Worm (Caenorhabditis elegans) whole organism, L2 larva: Measurements from ENCODE around the gene wago-5.
A peak's percentile ranks its signal among the peaks of the same experiment; 100 is the strongest.

Experiments used
- C34F6.9 ChIP-seq: fragments of 150-350 bp; optimal IDR thresholded peaks from 2 replicates; lab custom pipeline; 2014; ENCODE audit warnings: missing biosample characterization, missing genetic modification characterization
- R02D3.7 ChIP-seq: fragments of 150-350 bp; optimal IDR thresholded peaks from 2 replicates; lab custom pipeline; 2014; ENCODE audit warnings: missing biosample characterization, missing genetic modification characterization
- Y55F3AM.14 ChIP-seq: fragments of 200-800 bp; sonication (Bioruptor generic); optimal IDR thresholded peaks from 2 replicates; lab custom pipeline; 2018; ENCODE audit warnings: mild to moderate bottlenecking, missing genetic modification characterization, missing compliant biosample characterization
- ZK546.5 ChIP-seq: sonication (generic microtip); optimal IDR thresholded peaks from 2 replicates; lab custom pipeline; 2017; ENCODE audit warnings: missing biosample characterization, missing genetic modification characterization
- alr-1 ChIP-seq: fragments of 150-350 bp; optimal IDR thresholded peaks from 2 replicates; lab custom pipeline; 2014; ENCODE audit warnings: missing biosample characterization, missing genetic modification characterization
- blmp-1 ChIP-seq: sonication (generic microtip); optimal IDR thresholded peaks from 2 replicates; lab custom pipeline; 2017; ENCODE audit warnings: missing genetic modification characterization, mild to moderate bottlenecking, missing compliant biosample characterization, antibody characterized with exemption, moderate library complexity; ENCODE audit not compliant: insufficient read depth
- ceh-16 ChIP-seq: fragments of 150-350 bp; optimal IDR thresholded peaks from 2 replicates; lab custom pipeline; 2014; ENCODE audit warnings: missing biosample characterization, missing genetic modification characterization
- ceh-82 ChIP-seq: fragments of 150-350 bp; optimal IDR thresholded peaks from 2 replicates; lab custom pipeline; 2014; ENCODE audit warnings: missing biosample characterization, missing genetic modification characterization
- crh-2 ChIP-seq: sonication (generic microtip); optimal IDR thresholded peaks from 2 replicates; lab custom pipeline; 2017; ENCODE audit warnings: missing biosample characterization, missing genetic modification characterization
- egl-27 ChIP-seq: sonication (generic microtip); optimal IDR thresholded peaks from 3 replicates; lab custom pipeline; 2017; ENCODE audit warnings: missing biosample characterization, missing genetic modification reagents, missing genetic modification characterization
- elt-1 ChIP-seq: fragments of 150-350 bp; optimal IDR thresholded peaks from 2 replicates; lab custom pipeline; 2014; ENCODE audit warnings: missing biosample characterization, missing genetic modification characterization
- elt-3 ChIP-seq: sonication (generic microtip); optimal IDR thresholded peaks from 2 replicates; lab custom pipeline; 2017; ENCODE audit warnings: missing biosample characterization, missing genetic modification characterization
- fos-1 ChIP-seq: fragments of 150-350 bp; optimal IDR thresholded peaks from 2 replicates; lab custom pipeline; 2014; ENCODE audit warnings: missing biosample characterization, missing genetic modification characterization
- gmeb-1 ChIP-seq: fragments of 150-350 bp; optimal IDR thresholded peaks from 2 replicates; lab custom pipeline; 2014; ENCODE audit warnings: missing biosample characterization, missing genetic modification characterization
- lin-11 ChIP-seq: fragments of 150-350 bp; sonication (generic microtip); optimal IDR thresholded peaks from 2 replicates; lab custom pipeline; 2014; ENCODE audit warnings: missing biosample characterization, missing genetic modification characterization, inconsistent platforms, mixed read lengths
- lin-13 ChIP-seq: fragments of 150-350 bp; optimal IDR thresholded peaks from 2 replicates; lab custom pipeline; 2014; ENCODE audit warnings: missing biosample characterization, missing genetic modification reagents, missing genetic modification characterization
- lin-39 ChIP-seq: fragments of 150-350 bp; optimal IDR thresholded peaks from 2 replicates; lab custom pipeline; 2014; ENCODE audit warnings: missing biosample characterization, missing genetic modification reagents, missing genetic modification characterization
- mab-5 ChIP-seq: fragments of 150-350 bp; optimal IDR thresholded peaks from 2 replicates; lab custom pipeline; 2014; ENCODE audit warnings: missing biosample characterization, missing genetic modification characterization
- mdl-1 ChIP-seq, 2 experiments: fragments of 150-350 bp in 1 of 2; sonication (generic microtip) in 1 of 2; optimal IDR thresholded peaks; 2 replicates each; lab custom pipeline; 2017; ENCODE audit warnings: missing biosample characterization in 2 of 2, missing genetic modification characterization in 2 of 2
- nhr-10 ChIP-seq: sonication (generic microtip); optimal IDR thresholded peaks from 2 replicates; lab custom pipeline; 2017; ENCODE audit warnings: missing biosample characterization, missing genetic modification characterization
- nhr-11 ChIP-seq: fragments of 150-350 bp; optimal IDR thresholded peaks from 2 replicates; lab custom pipeline; 2014; ENCODE audit warnings: missing biosample characterization, missing genetic modification characterization
- nhr-129 ChIP-seq: fragments of 150-350 bp; optimal IDR thresholded peaks from 2 replicates; lab custom pipeline; 2014; ENCODE audit warnings: missing biosample characterization, missing genetic modification characterization
- nhr-21 ChIP-seq: fragments of 150-350 bp; optimal IDR thresholded peaks from 2 replicates; lab custom pipeline; 2014; ENCODE audit warnings: missing biosample characterization, missing genetic modification characterization
- nhr-23 ChIP-seq: fragments of 150-350 bp; optimal IDR thresholded peaks from 2 replicates; lab custom pipeline; 2014; ENCODE audit warnings: missing biosample characterization, missing genetic modification reagents, missing genetic modification characterization
- nhr-237 ChIP-seq: fragments of 150-350 bp; optimal IDR thresholded peaks from 2 replicates; lab custom pipeline; 2014; ENCODE audit warnings: missing biosample characterization, missing genetic modification characterization
- nhr-6 ChIP-seq: fragments of 150-350 bp; optimal IDR thresholded peaks from 2 replicates; lab custom pipeline; 2014; ENCODE audit warnings: missing biosample characterization, missing genetic modification characterization
- nhr-77 ChIP-seq: fragments of 150-350 bp; optimal IDR thresholded peaks from 2 replicates; lab custom pipeline; 2014; ENCODE audit warnings: missing biosample characterization, missing genetic modification characterization
- peb-1 ChIP-seq: fragments of 150-350 bp; optimal IDR thresholded peaks from 2 replicates; lab custom pipeline; 2014; ENCODE audit warnings: missing biosample characterization, missing genetic modification characterization
- skn-1 ChIP-seq: sonication (generic microtip); optimal IDR thresholded peaks from 2 replicates; lab custom pipeline; 2017; ENCODE audit warnings: missing biosample characterization, missing genetic modification characterization
- sma-9 ChIP-seq, 2 experiments: fragments of 150-350 bp in 1 of 2; sonication (generic microtip) in 1 of 2; optimal IDR thresholded peaks; 2 replicates each; lab custom pipeline; 2014 to 2016; ENCODE audit warnings: missing genetic modification characterization in 2 of 2, mild to moderate bottlenecking in 1 of 2, missing biosample characterization in 1 of 2, missing compliant biosample characterization in 1 of 2, missing genetic modification reagents in 1 of 2, moderate library complexity in 1 of 2
- unc-55 ChIP-seq: fragments of 150-350 bp; sonication (generic microtip); optimal IDR thresholded peaks from 3 replicates; lab custom pipeline; 2014; ENCODE audit warnings: missing biosample characterization, missing genetic modification reagents, missing genetic modification characterization
- unc-62 ChIP-seq: fragments of 150-350 bp; optimal IDR thresholded peaks from 2 replicates; lab custom pipeline; 2014; ENCODE audit warnings: missing biosample characterization, missing genetic modification reagents, missing genetic modification characterization
- ztf-1 ChIP-seq: fragments of 200-800 bp; sonication (Bioruptor generic); conservative IDR thresholded peaks from 2 replicates; pipeline ENCODE4 v1.3.6; 2022; ENCODE audit warnings: missing genetic modification characterization, missing compliant biosample characterization
- ztf-11 ChIP-seq: sonication (generic microtip); optimal IDR thresholded peaks from 2 replicates; lab custom pipeline; 2017; ENCODE audit warnings: missing biosample characterization, missing genetic modification characterization
- ztf-4 ChIP-seq: fragments of 150-350 bp; optimal IDR thresholded peaks from 2 replicates; lab custom pipeline; 2014; ENCODE audit warnings: missing biosample characterization, missing genetic modification characterization

The wago-5 gene

DNA sequence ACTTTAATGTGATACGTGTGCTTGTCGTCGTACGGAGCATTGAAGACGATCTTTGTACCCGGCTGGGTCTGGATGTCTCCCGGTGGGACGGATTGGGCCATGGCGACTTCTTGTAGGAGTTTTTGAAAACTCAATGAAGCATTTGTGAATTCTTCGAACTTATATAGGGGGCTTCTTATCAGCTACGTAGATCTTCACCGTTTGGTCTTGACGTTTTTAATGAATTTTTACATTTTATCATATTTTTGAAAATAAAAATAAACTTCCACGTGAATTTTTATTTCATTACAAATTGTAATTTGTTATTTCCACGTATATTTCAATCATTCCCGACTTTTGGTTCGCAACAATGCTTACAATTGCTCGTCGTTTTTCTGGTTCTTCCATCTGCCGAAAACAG is 5.1 kb downstream of the wago-5 start, which contains the start of the genes msp-64 and ZK1248.5:
TSS of gene msp-64 (minus strand) at position 101 of the 400 bp plus-strand sequence.
TSS of gene ZK1248.5 (plus strand) at position 285 of the 400 bp plus-strand sequence.
- TF ChIP-seq mab-5 (no peak), nhr-23 (no peak), lin-39 (tag; lab: Kevin White, UChicago) (no peak), Y55F3AM.14 (GFP tag; lab: Kevin White, UChicago) (no peak), blmp-1 (tag; lab: Kevin White, UChicago) (no peak), elt-1 (no peak), ZK546.5 (tag; lab: Kevin White, UChicago) (no peak), mdl-1 (tag; optimal IDR thresholded peaks at IDR 0.05; lab: Kevin White, UChicago) (no peak), nhr-6 (tag; lab: Kevin White, UChicago) (no peak), peb-1 (tag; lab: Kevin White, UChicago) (no peak), gmeb-1 (tag; lab: Kevin White, UChicago) (no peak), nhr-129 (tag; lab: Kevin White, UChicago) (no peak), nhr-10 (tag; lab: Kevin White, UChicago) (no peak), ztf-1 (no peak), alr-1 (tag; lab: Kevin White, UChicago) (no peak)

DNA sequence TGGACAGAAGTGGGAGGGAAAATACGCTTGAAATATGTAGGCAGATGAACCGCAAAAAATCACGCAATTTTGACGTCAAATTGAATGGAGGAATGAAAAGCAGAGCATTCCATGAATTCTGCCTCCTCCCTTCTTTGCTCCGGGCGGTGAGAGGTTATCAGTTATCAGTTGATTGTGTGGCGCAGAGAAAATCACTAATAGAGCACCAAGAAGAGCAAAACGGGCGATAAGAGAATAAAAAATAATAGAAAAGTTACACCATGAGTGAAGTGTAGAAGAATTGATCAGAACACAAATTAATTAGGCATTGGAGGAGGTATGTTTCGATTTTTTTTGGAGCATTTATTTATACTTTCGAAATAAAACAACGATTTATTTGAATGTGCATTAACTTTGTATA is 8.7 kb downstream of the wago-5 start:
- TF ChIP-seq nhr-23 (no peak), skn-1 (tag; lab: Kevin White, UChicago) (no peak), gmeb-1 (tag; lab: Kevin White, UChicago) (peak; percentile 10), ceh-82 (tag; lab: Kevin White, UChicago) (no peak), alr-1 (tag; lab: Kevin White, UChicago) (no peak), fos-1 (peak; percentile 80), unc-55 (GFP tag; lab: Kevin White, UChicago) (no peak), nhr-11 (no peak), elt-3 (tag; lab: Kevin White, UChicago) (no peak), peb-1 (tag; lab: Kevin White, UChicago) (no peak), sma-9 (GFP tag; optimal IDR thresholded peaks at IDR 0.05; lab: Kevin White, UChicago) (no peak), sma-9 (tag; optimal IDR thresholded peaks at IDR 0.05; lab: Kevin White, UChicago) (no peak), ztf-11 (tag; lab: Kevin White, UChicago) (no peak), nhr-21 (tag; lab: Kevin White, UChicago) (no peak), ZK546.5 (tag; lab: Kevin White, UChicago) (no peak), C34F6.9 (tag; lab: Kevin White, UChicago) (no peak), crh-2 (tag; lab: Kevin White, UChicago) (peak; percentile 17), lin-13 (no peak), elt-1 (no peak)

DNA sequence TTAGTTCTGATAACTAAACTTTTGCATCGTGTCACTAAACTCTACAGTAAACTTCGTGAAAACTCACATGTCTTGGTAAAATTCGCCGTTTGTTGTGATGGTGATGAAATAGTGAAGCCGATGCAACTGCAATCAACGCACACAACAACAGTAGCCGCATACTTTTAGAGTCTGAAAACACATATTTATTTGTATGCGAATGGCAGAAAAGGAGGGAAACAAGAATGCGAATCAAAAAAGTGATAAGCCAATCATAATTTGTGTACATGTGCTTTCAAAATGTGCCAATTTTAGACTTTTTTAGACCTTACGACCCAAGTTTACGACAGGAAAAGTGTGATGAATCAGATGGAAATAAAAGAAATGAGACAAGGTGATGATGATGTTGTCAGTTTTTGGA is 10.0 kb downstream of the wago-5 start, which contains the start of gene K05F1.10:
TSS of gene K05F1.10 (minus strand) at position 171 of the 400 bp plus-strand sequence.
- TF ChIP-seq egl-27 (no peak), crh-2 (tag; lab: Kevin White, UChicago) (peak; percentile 17)

DNA sequence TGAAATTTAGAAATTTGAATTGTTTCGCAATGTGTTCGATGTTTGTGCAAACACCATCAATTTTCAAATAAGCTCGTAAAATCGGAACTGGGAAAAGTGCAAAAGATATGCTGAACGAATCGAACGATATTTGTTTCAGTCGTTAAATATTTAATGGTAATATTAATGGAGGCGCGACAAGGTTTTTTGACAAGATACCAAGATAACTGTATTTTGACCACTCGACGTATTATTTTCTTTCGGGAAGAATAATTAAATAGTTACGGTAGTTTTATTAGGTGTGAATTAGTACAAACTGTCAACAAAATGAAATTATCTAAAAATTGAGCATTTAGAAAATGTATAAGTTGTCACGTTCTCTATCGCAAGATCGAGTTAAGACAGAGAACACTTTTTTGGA is 11.0 kb downstream of the wago-5 start:
- peak; percentile 29 for TF ChIP-seq fos-1
- no peak for TF ChIP-seq ztf-4 (tag; lab: Kevin White, UChicago)
- no peak for TF ChIP-seq ztf-1
- no peak for TF ChIP-seq elt-3 (tag; lab: Kevin White, UChicago)

DNA sequence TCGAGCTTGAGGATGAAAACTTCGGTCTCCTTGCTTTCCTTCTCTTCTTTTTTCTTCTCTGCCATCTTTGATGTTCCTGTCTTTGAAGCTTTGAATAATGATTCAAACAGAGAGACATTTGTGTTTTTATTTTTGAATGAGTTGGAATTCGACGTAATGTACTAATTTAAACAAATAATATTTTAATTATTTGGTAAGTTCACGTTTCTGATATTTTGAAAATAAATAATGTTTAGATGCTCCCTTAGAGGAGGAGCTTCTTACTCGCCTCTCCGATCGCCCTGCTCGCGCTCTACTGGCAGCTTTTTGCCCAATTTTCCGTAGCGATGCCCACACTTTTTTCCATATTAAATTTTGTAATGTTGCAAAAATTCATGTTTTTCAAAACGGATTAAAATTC is 14.2 kb downstream of the wago-5 start, which contains the start of the genes K05F1.9 and K05F1.1:
TSS of gene K05F1.9 (minus strand) at position 101 of the 400 bp plus-strand sequence.
TSS of gene K05F1.1 (plus strand) at position 308 of the 400 bp plus-strand sequence.
- TF ChIP-seq ztf-1 (no peak), nhr-237 (tag; lab: Kevin White, UChicago) (no peak), nhr-77 (tag; lab: Kevin White, UChicago) (no peak), blmp-1 (tag; lab: Kevin White, UChicago) (no peak), ceh-16 (tag; lab: Kevin White, UChicago) (no peak), unc-62 (GFP tag; lab: Kevin White, UChicago) (no peak), lin-11 (tag; lab: Kevin White, UChicago) (no peak), unc-55 (GFP tag; lab: Kevin White, UChicago) (no peak), R02D3.7 (tag; lab: Kevin White, UChicago) (no peak)
- TF ChIP-seq, all 48 proteins: peak for 0
